Fruit fly (Drosophila melanogaster): Measurements from ENCODE around the gene CG12730.

DNA sequence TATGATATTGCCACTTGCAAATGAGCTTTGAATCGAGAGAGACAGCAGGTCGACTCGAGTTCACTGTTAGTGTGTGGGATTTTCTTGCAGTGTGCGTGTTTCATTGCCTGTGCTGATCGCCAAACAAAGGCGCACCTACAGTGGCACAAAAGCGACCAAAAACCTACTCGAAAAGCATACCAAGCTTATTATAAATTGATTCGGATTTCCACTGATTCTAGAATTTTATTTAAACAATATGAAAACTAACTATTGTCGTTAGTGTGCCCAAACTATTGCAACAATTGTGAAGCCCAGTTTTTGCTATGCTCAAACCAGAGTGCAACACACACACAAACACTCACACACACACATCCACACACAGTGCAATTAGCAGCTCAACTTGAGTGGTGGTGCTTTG lies 42.1 kb downstream of the CG12730 start:
- no peak for TF ChIP-seq pan (optimal IDR thresholded peaks at IDR 0.05)
- TF ChIP-seq CG8478 (optimal IDR thresholded peaks at IDR 0.05): no peak
- no peak for TF ChIP-seq psq (optimal IDR thresholded peaks at IDR 0.05)
- no peak for TF ChIP-seq EcR (GFP tag; optimal IDR thresholded peaks at IDR 0.05)
- no peak for TF ChIP-seq usp (GFP tag; optimal IDR thresholded peaks at IDR 0.05)
- TF ChIP-seq Dll (optimal IDR thresholded peaks at IDR 0.05): no peak

Data from whole organism.